Fruit fly (Drosophila melanogaster) whole organism, adult: ENCODE results near the gene Fbw5.

Experiments used
- CG11617 ChIP-seq: fragments of 200-800 bp; sonication (Bioruptor generic); optimal IDR thresholded peaks from 2 replicates; lab custom pipeline; 2017; ENCODE audit warnings: mild to moderate bottlenecking, missing biosample characterization, missing genetic modification reagents, missing genetic modification characterization
- CG12768 ChIP-seq: fragments of 200-800 bp; sonication (Bioruptor generic); optimal IDR thresholded peaks from 2 replicates; lab custom pipeline; 2017; ENCODE audit warnings: missing biosample characterization, missing genetic modification characterization, mild to moderate bottlenecking, moderate library complexity, missing genetic modification reagents
- CG14711 ChIP-seq: fragments of 200-800 bp; sonication (Bioruptor generic); optimal IDR thresholded peaks from 2 replicates; lab custom pipeline; 2018; ENCODE audit warnings: missing biosample characterization, mild to moderate bottlenecking, missing genetic modification characterization, moderate library complexity
- CG1620 ChIP-seq: fragments of 200-800 bp; sonication (Bioruptor generic); optimal IDR thresholded peaks from 2 replicates; lab custom pipeline; 2016; ENCODE audit warnings: missing biosample characterization, missing genetic modification characterization
- CG33017 ChIP-seq: fragments of 200-800 bp; sonication (Bioruptor generic); optimal IDR thresholded peaks from 2 replicates; lab custom pipeline; 2018; ENCODE audit warnings: missing biosample characterization, mild to moderate bottlenecking, missing genetic modification characterization, moderate library complexity
- CG5204 ChIP-seq: fragments of 200-800 bp; sonication (Bioruptor generic); optimal IDR thresholded peaks from 2 replicates; lab custom pipeline; 2016; ENCODE audit warnings: missing biosample characterization, missing genetic modification characterization
- CG7045 ChIP-seq: fragments of 200-800 bp; sonication (Bioruptor generic); optimal IDR thresholded peaks from 2 replicates; lab custom pipeline; 2017; ENCODE audit warnings: missing biosample characterization, mild to moderate bottlenecking, missing genetic modification characterization
- CG7101 ChIP-seq: fragments of 200-800 bp; sonication (Bioruptor generic); optimal IDR thresholded peaks from 2 replicates; lab custom pipeline; 2018; ENCODE audit warnings: missing biosample characterization, mild to moderate bottlenecking, missing genetic modification characterization, moderate library complexity
- Clk ChIP-seq: fragments of 200-800 bp; sonication (Bioruptor generic); optimal IDR thresholded peaks from 2 replicates; lab custom pipeline; 2017; ENCODE audit warnings: missing biosample characterization, missing genetic modification characterization
- Crg-1 ChIP-seq: fragments of 200-800 bp; sonication (Bioruptor generic); optimal IDR thresholded peaks from 2 replicates; lab custom pipeline; 2016; ENCODE audit warnings: missing biosample characterization, missing genetic modification characterization
- Hr96 ChIP-seq: fragments of 200-800 bp; sonication (Bioruptor generic); optimal IDR thresholded peaks from 2 replicates; lab custom pipeline; 2016; ENCODE audit warnings: missing biosample characterization, missing genetic modification characterization
- Mnt ChIP-seq: fragments of 200-800 bp; sonication (Bioruptor generic); optimal IDR thresholded peaks from 2 replicates; lab custom pipeline; 2016; ENCODE audit warnings: missing biosample characterization, mild to moderate bottlenecking, missing genetic modification characterization
- bab1 ChIP-seq: fragments of 200-800 bp; sonication (Bioruptor generic); optimal IDR thresholded peaks from 3 replicates; lab custom pipeline; 2019; ENCODE audit warnings: missing biosample characterization, mild to moderate bottlenecking, missing genetic modification characterization, moderate library complexity
- cic ChIP-seq: fragments of 200-800 bp; sonication (Bioruptor generic); optimal IDR thresholded peaks from 2 replicates; lab custom pipeline; 2017; ENCODE audit warnings: missing biosample characterization, mild to moderate bottlenecking, missing genetic modification characterization, moderate library complexity
- cnc ChIP-seq, 2 experiments: fragments of >200 bp; optimal IDR thresholded peaks; 2 replicates each; lab custom pipeline; 2017
- kay ChIP-seq: fragments of 200-800 bp; sonication (Bioruptor generic); peaks from one replicate; lab custom pipeline; 2016; ENCODE audit warnings: missing biosample characterization, missing genetic modification characterization, borderline replicate concordance
- ovo ChIP-seq: fragments of 200-800 bp; sonication (Bioruptor generic); optimal IDR thresholded peaks from 2 replicates; lab custom pipeline; 2016; ENCODE audit warnings: missing biosample characterization, missing genetic modification characterization
- pad ChIP-seq: fragments of 200-800 bp; sonication (Bioruptor generic); optimal IDR thresholded peaks from 3 replicates; lab custom pipeline; 2017; ENCODE audit warnings: missing biosample characterization, missing genetic modification characterization, mild to moderate bottlenecking, moderate library complexity, missing genetic modification reagents
- tj ChIP-seq: fragments of 200-800 bp; sonication (Bioruptor generic); optimal IDR thresholded peaks from 3 replicates; lab custom pipeline; 2017; ENCODE audit warnings: missing biosample characterization, mild to moderate bottlenecking, missing genetic modification characterization, moderate library complexity
- toe ChIP-seq: fragments of 200-800 bp; sonication (Bioruptor generic); optimal IDR thresholded peaks from 2 replicates; lab custom pipeline; 2016; ENCODE audit warnings: missing biosample characterization, missing genetic modification characterization

The Fbw5 gene

DNA sequence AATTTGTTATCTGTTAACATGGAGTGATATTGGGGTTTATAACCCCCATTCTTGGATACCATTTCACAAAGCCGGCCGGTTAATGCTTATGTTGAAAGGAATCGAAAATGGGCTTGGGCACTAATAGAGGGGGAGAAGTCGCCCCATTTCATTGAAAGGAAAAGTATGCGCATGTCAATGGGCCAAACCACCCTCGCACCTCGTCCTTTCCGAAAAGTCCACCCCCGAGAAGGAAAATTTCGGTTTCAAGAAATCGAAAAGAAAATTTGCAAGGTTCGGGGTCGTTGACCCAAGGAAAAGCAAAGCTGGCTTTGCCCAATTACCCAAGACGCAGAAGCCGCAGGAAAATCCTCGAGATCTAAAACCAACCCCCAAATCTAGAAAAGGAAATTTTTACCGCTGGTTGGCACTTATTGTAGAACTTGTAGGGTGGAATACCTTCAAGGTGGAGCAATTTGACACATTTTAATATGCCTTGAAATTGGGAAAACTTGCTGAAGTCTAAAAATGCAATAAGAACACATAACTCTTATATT is 11.1 kb upstream of the Fbw5 start:
- no peak for TF ChIP-seq Hr96

DNA sequence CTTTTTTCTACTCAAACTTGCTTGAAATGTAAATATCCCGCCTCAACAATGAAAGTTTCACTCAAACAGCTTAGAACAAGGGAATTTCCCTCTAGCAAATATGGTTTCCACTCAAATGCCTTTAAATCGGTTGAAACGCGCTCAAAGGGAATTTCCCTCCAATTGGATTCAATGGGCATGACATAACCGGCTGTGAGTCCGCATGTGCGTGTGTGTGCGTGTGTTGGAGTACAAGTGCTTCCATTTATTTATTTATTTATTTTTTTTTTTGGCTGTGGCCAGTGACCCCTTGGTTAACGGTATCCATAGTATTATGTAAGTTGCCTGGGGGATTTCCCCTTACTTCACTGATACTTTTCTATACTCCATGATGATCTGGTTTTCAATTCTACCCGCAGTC is 10.4 kb upstream of the Fbw5 start:
- TF ChIP-seq CG5204 (GFP tag; lab: Kevin White, UChicago) (no peak), CG12768 (GFP tag; lab: Kevin White, UChicago) (no peak), pad (GFP tag; lab: Kevin White, UChicago) (no peak), toe (GFP tag; lab: Kevin White, UChicago) (no peak), CG1620 (no peak), CG14711 (no peak), CG7101 (no peak), bab1 (GFP tag; lab: Kevin White, UChicago) (no peak), Hr96 (no peak), CG7045 (GFP tag; lab: Kevin White, UChicago) (no peak), cic (GFP tag; lab: Kevin White, UChicago) (no peak), CG11617 (GFP tag; lab: Kevin White, UChicago) (no peak), Mnt (GFP tag; lab: Kevin White, UChicago) (no peak), kay (GFP tag; lab: Kevin White, UChicago) (no peak), tj (no peak), Crg-1 (GFP tag; lab: Kevin White, UChicago) (no peak), CG33017 (tag; lab: Kevin White, UChicago) (no peak), Clk (GFP tag; lab: Kevin White, UChicago) (no peak), cnc (optimal IDR thresholded peaks at IDR 0.05; lab: Kevin White, UChicago) (no peak), ovo (GFP tag; lab: Kevin White, UChicago) (no peak)

DNA sequence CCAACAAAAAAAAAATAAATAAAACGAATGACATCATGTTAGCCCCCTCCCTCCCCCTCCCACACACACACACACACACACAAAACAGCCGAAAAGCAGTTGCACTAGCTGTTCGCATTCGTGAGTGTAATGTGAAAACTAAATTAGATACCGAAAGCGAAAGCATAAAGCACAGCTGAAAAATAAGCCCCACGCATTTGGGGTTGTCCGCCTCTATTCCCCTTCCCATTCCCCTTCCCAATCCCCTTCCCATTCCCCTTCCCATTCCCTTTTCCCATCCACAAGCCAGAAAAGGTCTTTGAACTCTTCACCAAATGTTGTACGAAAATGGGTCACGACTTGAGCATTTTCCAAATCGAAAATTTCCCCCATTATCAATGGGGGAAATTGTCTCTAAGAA is 9.6 kb upstream of the Fbw5 start:
- TF ChIP-seq toe (GFP tag; lab: Kevin White, UChicago) (no peak), kay (GFP tag; lab: Kevin White, UChicago) (no peak), cnc (optimal IDR thresholded peaks at IDR 0.05; lab: Kevin White, UChicago) (no peak), cic (GFP tag; lab: Kevin White, UChicago) (no peak), CG12768 (GFP tag; lab: Kevin White, UChicago) (no peak), CG7045 (GFP tag; lab: Kevin White, UChicago) (no peak), Hr96 (no peak), CG5204 (GFP tag; lab: Kevin White, UChicago) (no peak), CG11617 (GFP tag; lab: Kevin White, UChicago) (no peak), ovo (GFP tag; lab: Kevin White, UChicago) (no peak), CG33017 (tag; lab: Kevin White, UChicago) (no peak), pad (GFP tag; lab: Kevin White, UChicago) (no peak), CG14711 (no peak), bab1 (GFP tag; lab: Kevin White, UChicago) (no peak), Clk (GFP tag; lab: Kevin White, UChicago) (no peak), Crg-1 (GFP tag; lab: Kevin White, UChicago) (no peak), Mnt (GFP tag; lab: Kevin White, UChicago) (no peak), tj (no peak), CG7101 (no peak)

DNA sequence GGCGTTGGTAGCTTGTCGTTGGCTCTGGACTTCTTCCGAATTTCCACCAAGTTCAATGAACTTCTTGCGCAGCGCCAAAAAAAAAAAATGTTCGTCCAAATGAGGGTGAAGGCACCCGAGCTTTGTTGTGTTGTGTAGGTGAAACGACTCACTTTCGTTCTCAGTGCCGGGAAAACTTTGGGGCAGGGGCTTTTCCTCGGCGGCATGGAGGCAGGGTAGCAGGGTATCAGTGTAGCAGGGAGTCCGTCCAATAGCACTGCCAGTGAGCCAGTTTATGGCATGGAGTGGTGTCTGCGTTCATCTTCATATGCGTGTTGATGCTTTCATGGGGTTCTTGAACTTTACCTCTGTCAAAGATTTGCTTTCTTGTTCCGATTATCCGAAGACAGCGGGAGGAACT is 8.6 kb upstream of the Fbw5 start:
- TF ChIP-seq ovo (GFP tag; lab: Kevin White, UChicago) (no peak), CG11617 (GFP tag; lab: Kevin White, UChicago) (no peak), CG12768 (GFP tag; lab: Kevin White, UChicago) (no peak), Clk (GFP tag; lab: Kevin White, UChicago) (no peak), toe (GFP tag; lab: Kevin White, UChicago) (no peak), kay (GFP tag; lab: Kevin White, UChicago) (no peak), CG5204 (GFP tag; lab: Kevin White, UChicago) (no peak), pad (GFP tag; lab: Kevin White, UChicago) (no peak), CG33017 (tag; lab: Kevin White, UChicago) (no peak), bab1 (GFP tag; lab: Kevin White, UChicago) (no peak), CG1620 (no peak), Mnt (GFP tag; lab: Kevin White, UChicago) (no peak), Hr96 (no peak), tj (no peak), cic (GFP tag; lab: Kevin White, UChicago) (no peak), CG7101 (no peak), cnc (optimal IDR thresholded peaks at IDR 0.05; lab: Kevin White, UChicago) (no peak), Crg-1 (GFP tag; lab: Kevin White, UChicago) (no peak), CG14711 (no peak), CG7045 (GFP tag; lab: Kevin White, UChicago) (no peak)

DNA sequence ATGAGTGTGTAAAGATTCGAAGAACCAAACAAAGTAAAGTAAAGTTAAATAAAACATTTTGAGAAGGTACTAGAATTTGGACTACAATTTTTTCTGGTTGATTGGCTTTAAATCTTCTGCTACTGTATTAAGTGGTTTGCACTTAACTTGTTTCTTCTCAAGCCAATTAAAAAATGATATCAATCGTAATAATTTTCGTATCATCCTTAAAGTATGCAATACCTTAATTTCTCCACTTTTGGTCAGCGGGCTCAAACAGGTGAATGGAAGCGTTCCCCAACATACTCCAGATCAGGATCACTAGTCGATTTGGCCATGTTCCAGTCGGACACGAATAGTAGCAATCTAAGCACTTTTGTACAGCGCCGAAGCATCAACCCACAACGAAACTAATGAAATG is 8.1 kb upstream of the Fbw5 start:
- TF ChIP-seq CG12768 (GFP tag; lab: Kevin White, UChicago), result no peak
- TF ChIP-seq tj, result no peak
- TF ChIP-seq CG33017 (tag; lab: Kevin White, UChicago), result no peak
- TF ChIP-seq cic (GFP tag; lab: Kevin White, UChicago), result no peak
- TF ChIP-seq bab1 (GFP tag; lab: Kevin White, UChicago), result no peak
- no peak for TF ChIP-seq Hr96
- no peak for TF ChIP-seq Mnt (GFP tag; lab: Kevin White, UChicago)
- no peak for TF ChIP-seq ovo (GFP tag; lab: Kevin White, UChicago)
- no peak for TF ChIP-seq CG7101
- TF ChIP-seq CG1620, result no peak
- no peak for TF ChIP-seq Clk (GFP tag; lab: Kevin White, UChicago)
- TF ChIP-seq Crg-1 (GFP tag; lab: Kevin White, UChicago), result no peak
- no peak for TF ChIP-seq CG11617 (GFP tag; lab: Kevin White, UChicago)
- TF ChIP-seq cnc (optimal IDR thresholded peaks at IDR 0.05; lab: Kevin White, UChicago), result no peak
- no peak for TF ChIP-seq toe (GFP tag; lab: Kevin White, UChicago)
- TF ChIP-seq CG14711, result no peak
- no peak for TF ChIP-seq CG7045 (GFP tag; lab: Kevin White, UChicago)

DNA sequence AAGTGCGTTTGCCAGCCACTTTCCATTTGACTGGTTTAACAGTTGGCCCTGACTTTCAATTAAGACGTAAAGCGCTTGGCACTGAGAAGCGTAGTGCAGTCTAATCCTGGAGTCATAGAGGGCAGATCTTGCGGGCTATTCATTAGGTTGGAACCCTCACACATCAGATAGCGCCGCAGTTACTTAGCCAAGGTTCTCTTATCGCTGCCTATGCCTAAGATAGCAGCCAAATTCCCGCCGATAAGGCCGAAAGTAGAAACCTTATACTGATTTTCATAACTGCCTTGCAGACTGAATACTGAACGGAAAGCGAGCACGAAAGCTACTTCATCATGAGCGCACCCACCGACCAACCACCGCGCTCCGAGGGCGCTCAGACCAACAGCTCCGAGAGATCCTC is 6.4 kb upstream of the Fbw5 start:
- TF ChIP-seq tj (no peak), Mnt (GFP tag; lab: Kevin White, UChicago) (no peak), bab1 (GFP tag; lab: Kevin White, UChicago) (no peak), toe (GFP tag; lab: Kevin White, UChicago) (no peak), Hr96 (no peak)
